Fruit fly (Drosophila melanogaster) whole organism, adult: ENCODE measurements around the gene dUTPase.

Source experiments
- Clk ChIP-seq: fragments of 200-800 bp; sonication (Bioruptor generic); optimal IDR thresholded peaks from 2 replicates; lab custom pipeline; 2017; ENCODE audit warnings: missing biosample characterization, missing genetic modification characterization
- Hr96 ChIP-seq: fragments of 200-800 bp; sonication (Bioruptor generic); optimal IDR thresholded peaks from 2 replicates; lab custom pipeline; 2016; ENCODE audit warnings: missing biosample characterization, missing genetic modification characterization

- TF ChIP-seq Clk (GFP tag; lab: Kevin White, UChicago) (no peak), Hr96 (GFP tag; lab: Kevin White, UChicago) (no peak)
Observed at dm6 chr2L:10986138-10986537, 25.0 kb upstream of the dUTPase start.
